Fruit fly (Drosophila melanogaster): ENCODE measurements around the gene CG42268.
"Not testable (repeated sequence)": the region's sequence is repeated elsewhere in the genome, so short reads cannot be mapped to it uniquely, and the experiment has no call there.

Gene CG42268

DNA sequence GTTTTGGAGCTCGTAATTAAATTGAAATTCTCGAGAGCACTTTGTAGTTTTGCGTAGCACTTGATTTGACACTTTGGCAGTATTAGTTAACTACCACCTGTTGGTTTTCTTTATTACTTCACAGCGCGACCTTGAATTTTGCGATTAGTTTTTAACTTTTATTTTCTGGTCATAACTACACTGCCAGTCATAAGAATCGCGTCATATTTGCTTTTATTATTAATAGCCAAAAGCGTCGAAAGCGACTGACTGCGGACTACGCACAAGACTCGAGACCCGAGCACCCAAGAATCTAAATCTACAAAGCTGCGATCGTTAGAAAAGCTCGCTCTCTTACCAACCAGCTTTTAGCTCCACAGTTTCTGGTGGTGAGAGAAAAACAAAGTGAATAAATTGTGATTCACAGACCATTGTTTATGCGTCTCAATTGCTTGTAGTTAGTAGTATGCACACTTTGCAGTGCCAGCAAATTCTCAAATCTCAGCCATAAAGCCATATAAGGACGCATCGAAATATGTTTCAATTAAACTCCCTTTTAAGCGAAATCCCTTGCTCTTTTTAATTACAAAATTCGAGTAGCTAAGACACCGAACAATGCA lies at the start of gene CG42268:
Gene CG42268 (minus strand): TSS at position 245 of the 599 bp plus-strand sequence.
- no peak for TF ChIP-seq Dll (optimal IDR thresholded peaks at IDR 0.05)
- TF ChIP-seq usp (GFP tag; optimal IDR thresholded peaks at IDR 0.05): no peak
- TF ChIP-seq EcR (GFP tag; optimal IDR thresholded peaks at IDR 0.05): no peak
- TF ChIP-seq pan (optimal IDR thresholded peaks at IDR 0.05): no peak
- TF ChIP-seq psq (optimal IDR thresholded peaks at IDR 0.05): no peak
- no peak for TF ChIP-seq CG8478 (optimal IDR thresholded peaks at IDR 0.05)

DNA sequence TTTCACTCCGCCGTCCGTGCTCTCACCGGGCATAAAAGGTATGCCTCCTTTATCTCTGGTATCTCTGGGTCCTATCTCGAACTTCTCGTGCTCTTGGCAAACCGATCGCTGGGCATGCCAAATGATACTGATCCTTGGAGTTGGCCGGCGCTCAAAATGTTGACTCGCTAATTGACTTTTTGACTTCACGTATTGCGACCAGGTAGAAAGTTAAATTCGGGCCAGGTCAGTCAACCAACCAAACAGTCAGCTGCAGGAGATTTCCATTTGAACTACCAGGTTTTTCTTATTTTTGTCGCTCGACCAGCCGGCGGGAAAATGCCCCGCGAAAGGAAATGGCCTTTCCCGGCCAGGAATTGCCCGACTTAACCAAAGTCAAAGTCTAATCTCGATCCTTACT lies 43.9 kb upstream of the CG42268 start, which contains the start of gene Ilp4:
Gene Ilp4 (minus strand): TSS at position 139 of the 400 bp plus-strand sequence.
- TF ChIP-seq psq (optimal IDR thresholded peaks at IDR 0.05) (no peak), pan (optimal IDR thresholded peaks at IDR 0.05) (no peak)

DNA sequence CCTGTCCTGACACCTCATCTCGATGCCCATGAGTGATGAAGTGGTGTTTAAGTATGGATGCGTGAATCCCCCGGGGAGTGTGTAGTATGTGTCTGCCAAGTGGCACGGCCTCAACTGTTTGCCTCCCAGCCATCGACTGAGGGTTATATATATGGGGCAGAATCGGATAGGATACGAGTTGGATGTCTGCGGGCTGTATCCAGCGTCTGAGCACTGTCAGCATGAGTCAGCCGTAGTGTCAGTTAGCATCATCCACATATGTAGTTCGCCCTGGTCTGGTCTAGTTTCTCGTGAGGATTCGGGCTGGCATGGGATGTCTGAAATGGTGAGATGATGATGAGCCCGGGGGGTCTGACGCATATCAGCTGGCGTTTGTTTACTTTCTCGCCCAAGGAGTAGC lies 41.8 kb upstream of the CG42268 start, which contains the start of gene Ilp3:
Gene Ilp3 (minus strand): TSS at position 101 of the 400 bp plus-strand sequence.
- TF ChIP-seq psq (optimal IDR thresholded peaks at IDR 0.05) (no peak), Dll (optimal IDR thresholded peaks at IDR 0.05) (no peak), usp (GFP tag; optimal IDR thresholded peaks at IDR 0.05) (no peak), pan (optimal IDR thresholded peaks at IDR 0.05) (no peak)

DNA sequence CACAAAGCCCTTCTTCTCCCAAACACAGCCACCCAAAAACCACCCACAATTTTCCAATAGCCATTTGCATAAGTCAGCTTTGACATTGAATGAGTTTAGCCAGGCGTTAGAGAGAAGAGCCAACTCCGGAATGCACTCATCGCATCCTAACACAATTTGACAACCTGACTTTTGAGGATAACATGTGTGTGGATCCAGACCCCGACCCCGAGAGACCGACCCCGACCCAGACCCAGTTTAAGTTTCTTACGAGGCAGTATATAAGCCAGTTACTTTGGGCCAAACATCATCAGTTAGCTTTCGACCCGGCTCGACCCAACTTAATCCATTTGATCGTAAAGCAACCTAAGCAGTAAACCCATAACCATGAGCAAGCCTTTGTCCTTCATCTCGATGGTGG lies 39.2 kb upstream of the CG42268 start, which contains the start of gene Ilp2:
Gene Ilp2 (plus strand): TSS at position 301 of the 400 bp plus-strand sequence.
- no peak for TF ChIP-seq EcR (GFP tag; optimal IDR thresholded peaks at IDR 0.05)

DNA sequence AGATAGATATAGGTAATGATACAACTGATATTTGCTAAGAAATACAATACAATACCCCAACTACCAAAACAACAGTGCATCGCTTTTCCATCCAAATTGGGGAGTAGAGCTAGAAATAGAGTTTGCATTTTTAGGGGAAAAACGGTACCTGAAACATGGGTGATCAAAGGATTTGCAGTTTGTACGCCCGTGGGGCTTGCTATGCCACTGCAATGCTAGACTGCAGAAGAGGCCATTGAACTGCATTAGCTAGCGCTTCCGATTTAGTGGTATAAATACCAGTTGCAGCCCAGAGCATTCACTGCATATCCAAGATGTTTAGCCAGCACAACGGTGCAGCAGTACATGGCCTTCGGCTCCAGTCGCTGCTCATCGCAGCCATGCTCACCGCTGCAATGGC lies 37.9 kb upstream of the CG42268 start, which contains the start of gene Ilp1:
Gene Ilp1 (plus strand): TSS at position 301 of the 400 bp plus-strand sequence.
- not testable (repeated sequence) for TF ChIP-seq psq (optimal IDR thresholded peaks at IDR 0.05); CG8478 (optimal IDR thresholded peaks at IDR 0.05); EcR (GFP tag; optimal IDR thresholded peaks at IDR 0.05)

DNA sequence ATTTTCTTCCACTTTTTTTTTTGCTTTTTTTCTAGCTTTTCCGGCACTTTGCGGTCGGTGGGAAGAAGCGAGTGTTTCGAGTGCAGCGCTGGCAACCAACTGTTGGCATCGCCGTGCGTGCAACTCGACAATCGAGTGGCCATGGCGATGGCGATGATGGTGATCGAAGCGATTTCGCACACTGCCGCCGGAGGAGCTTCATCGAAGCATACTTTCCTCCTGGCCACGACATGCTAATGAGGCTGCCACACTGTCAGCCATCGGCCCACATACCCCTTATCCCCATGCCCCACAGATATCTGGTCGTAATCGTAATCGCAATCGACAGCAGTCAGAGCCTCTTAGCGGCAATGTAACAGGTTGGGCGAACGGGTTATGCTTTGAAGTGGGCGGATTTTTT lies 37.4 kb upstream of the CG42268 start, which contains the start of gene Zasp67:
Gene Zasp67 (minus strand): TSS at position 101 of the 400 bp plus-strand sequence.
- TF ChIP-seq usp (GFP tag; optimal IDR thresholded peaks at IDR 0.05) (no peak), psq (optimal IDR thresholded peaks at IDR 0.05) (no peak), Dll (optimal IDR thresholded peaks at IDR 0.05) (no peak), EcR (GFP tag; optimal IDR thresholded peaks at IDR 0.05) (no peak), pan (optimal IDR thresholded peaks at IDR 0.05) (no peak), CG8478 (optimal IDR thresholded peaks at IDR 0.05) (no peak)

DNA sequence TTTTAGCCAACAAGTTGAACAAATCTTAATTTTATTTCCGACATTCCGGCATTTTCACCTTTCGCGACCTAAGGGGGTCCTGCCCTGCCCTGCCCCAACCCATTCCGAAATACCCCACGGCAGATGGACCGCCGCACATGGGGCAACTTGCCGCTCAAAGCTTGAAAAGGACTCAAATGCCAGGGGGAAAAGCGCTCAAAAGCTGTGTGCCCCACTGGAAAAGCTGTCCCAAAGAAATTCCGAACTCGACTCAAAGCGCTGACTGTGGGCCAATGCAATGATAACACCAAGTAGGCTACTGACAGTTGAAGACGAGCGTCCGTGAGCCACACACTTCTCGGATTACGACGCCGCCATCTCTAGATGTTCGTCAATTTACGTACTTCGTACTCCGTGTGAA lies 26.6 kb upstream of the CG42268 start, which contains the start of gene CG32052:
Gene CG32052 (plus strand): TSS at position 301 of the 400 bp plus-strand sequence.
- TF ChIP-seq CG8478 (optimal IDR thresholded peaks at IDR 0.05) (no peak), EcR (GFP tag; optimal IDR thresholded peaks at IDR 0.05) (no peak), usp (GFP tag; optimal IDR thresholded peaks at IDR 0.05) (no peak), Dll (optimal IDR thresholded peaks at IDR 0.05) (no peak), psq (optimal IDR thresholded peaks at IDR 0.05) (no peak)

DNA sequence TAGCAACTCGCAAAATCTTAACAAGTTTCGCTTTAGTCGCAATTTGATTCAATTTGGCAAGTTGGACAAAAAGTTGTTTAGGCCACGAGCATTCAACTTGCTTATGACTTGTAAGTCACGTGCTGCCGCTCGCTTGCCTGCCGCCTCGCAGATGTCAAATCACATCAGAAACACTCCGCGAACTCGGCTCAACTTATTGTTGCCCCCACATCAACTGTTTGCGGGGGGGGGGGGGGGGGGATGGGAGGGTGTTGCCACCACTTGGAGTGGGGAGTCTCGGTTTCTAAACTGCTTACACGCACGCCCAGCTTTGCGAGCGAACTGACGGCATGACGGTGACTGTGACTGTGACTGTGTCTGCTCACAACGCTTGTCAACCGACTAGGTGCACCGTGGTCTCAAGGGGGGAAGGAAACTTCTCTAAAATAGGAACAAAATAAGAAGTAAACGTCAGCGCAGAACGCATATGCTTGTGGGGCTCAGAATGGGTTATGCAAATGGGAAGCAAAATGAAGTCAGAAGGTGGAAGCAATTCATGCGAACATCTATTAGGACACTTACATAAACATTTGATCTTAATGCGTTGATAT lies 16.7 kb upstream of the CG42268 start:
- TF ChIP-seq CG8478 (optimal IDR thresholded peaks at IDR 0.05): no peak

DNA sequence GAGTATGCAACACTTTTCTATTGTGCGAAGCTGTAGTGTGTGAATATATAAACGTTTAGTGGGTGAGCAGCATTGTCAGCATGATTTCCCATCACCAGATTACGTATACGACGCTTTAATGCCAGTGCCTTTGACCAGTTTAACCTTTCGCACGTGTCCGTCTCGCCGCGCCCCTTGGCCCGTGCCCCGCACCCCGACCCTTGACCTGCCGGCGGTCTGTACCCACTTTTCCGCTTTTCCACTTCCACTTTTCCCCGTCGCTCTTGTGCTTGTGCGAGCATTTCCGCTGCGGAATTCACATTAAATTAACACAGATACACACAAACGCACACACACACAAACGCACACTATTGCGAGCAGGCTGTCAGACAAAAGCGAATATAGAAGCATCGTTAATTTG lies 15.5 kb upstream of the CG42268 start:
- TF ChIP-seq pan (optimal IDR thresholded peaks at IDR 0.05): no peak
- TF ChIP-seq Dll (optimal IDR thresholded peaks at IDR 0.05): no peak
- no peak for TF ChIP-seq usp (GFP tag; optimal IDR thresholded peaks at IDR 0.05)

DNA sequence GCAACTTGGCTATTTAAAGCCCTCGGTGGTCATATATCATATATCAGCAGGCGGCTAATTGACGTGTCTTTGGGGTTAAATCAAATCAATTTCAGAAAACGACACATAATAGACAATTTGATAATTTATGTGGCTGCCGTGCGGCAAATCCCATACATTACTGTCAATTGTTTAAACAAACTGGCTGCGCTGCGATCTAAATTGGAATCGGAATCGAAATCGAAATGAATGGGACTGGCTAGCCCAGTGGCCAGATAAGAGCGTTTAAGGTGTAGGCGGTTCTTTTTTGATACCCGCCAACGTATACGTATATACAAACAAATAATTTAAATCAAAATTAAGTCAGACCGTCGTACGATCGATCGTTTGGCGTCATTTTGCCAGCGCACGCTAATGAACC lies 8.2 kb upstream of the CG42268 start:
- TF ChIP-seq CG8478 (optimal IDR thresholded peaks at IDR 0.05): no peak
- TF ChIP-seq usp (GFP tag; optimal IDR thresholded peaks at IDR 0.05): no peak
- TF ChIP-seq EcR (GFP tag; optimal IDR thresholded peaks at IDR 0.05): no peak
- TF ChIP-seq psq (optimal IDR thresholded peaks at IDR 0.05): no peak
- no peak for TF ChIP-seq Dll (optimal IDR thresholded peaks at IDR 0.05)
- no peak for TF ChIP-seq pan (optimal IDR thresholded peaks at IDR 0.05)

DNA sequence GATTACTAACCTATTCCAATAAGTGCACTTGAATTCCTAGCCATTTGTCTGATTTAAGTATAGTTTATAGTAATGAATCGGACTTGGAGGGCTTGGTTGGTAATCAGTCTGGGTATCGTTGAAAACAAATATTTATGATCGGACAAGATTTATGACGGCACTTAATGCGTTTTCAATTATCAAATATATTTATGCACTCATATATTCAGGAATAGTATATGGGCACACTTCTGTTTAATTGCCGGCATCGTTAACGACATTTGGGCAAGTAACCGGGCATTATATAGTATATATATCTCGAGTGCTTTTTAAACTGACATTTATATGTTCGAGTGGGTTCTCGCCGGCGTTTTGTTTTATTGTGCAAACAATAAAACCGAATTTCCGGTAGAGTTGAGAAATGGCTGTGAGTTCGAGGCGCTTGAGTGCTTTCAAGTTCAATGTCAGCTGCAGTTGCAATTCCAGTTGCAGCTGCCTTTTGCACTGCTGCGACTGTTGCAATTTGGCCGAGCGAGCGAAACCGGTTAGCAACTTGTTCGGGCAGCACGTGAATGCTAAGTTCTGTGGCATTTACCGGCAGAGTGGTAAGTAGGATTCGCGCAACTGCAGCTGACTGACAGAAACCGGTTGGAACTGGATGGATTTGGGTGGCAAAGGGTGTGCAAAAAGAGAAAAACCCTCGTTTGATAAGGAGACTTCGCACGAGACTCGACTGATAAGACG lies 7.6 kb upstream of the CG42268 start:
- TF ChIP-seq Dll (optimal IDR thresholded peaks at IDR 0.05) (no peak), pan (optimal IDR thresholded peaks at IDR 0.05) (no peak), psq (optimal IDR thresholded peaks at IDR 0.05) (no peak), CG8478 (optimal IDR thresholded peaks at IDR 0.05) (no peak), usp (GFP tag; optimal IDR thresholded peaks at IDR 0.05) (no peak), EcR (GFP tag; optimal IDR thresholded peaks at IDR 0.05) (no peak)

DNA sequence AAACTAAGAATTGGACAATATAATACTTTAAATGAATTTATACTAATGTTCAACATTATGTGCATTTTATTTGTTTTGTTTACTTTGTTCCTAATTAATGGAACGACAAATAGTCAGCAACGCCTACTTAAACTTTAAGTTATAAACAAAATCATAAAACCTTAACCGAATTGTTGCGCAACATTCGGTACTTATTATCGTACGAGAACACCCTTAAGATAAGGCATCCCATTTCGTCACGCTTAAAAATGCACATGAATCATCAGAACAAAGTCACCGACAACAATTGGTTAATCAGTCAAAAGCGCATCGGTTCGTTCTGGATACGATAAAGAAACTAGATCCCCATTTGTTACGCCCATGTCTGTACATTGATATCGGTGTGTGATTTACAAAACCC lies 6.2 kb upstream of the CG42268 start:
- TF ChIP-seq EcR (GFP tag; optimal IDR thresholded peaks at IDR 0.05) (no peak), usp (GFP tag; optimal IDR thresholded peaks at IDR 0.05) (no peak), psq (optimal IDR thresholded peaks at IDR 0.05) (no peak), Dll (optimal IDR thresholded peaks at IDR 0.05) (no peak)

DNA sequence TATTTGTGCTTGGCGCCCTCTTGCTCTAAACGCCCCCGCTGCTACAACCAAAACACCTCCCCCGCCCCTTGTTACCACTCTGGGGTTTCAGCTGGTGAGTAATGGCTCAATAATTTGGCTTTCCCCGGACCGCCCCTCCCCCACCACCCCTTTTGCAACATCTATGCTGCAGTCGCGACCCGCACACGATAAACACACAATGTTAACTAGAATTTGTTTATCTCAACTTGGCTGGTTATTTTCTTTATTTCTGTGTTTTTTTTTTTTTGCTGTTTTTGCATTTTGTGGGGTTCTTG lies 5.5 kb upstream of the CG42268 start:
- TF ChIP-seq usp (GFP tag; optimal IDR thresholded peaks at IDR 0.05): no peak
